Worm (Caenorhabditis elegans) whole organism, midembryonic: ENCODE measurements around the gene C29F5.1.

ENCODE experiments used
- T22C8.4 ChIP-seq: fragments of 200-800 bp; sonication (Bioruptor generic); IDR thresholded peaks from 2 replicates; pipeline ENCODE4 v1.3.6; 2022; ENCODE audit warnings: missing genetic modification characterization, missing compliant biosample characterization
- cog-1 ChIP-seq: sonication (generic microtip); optimal IDR thresholded peaks from 2 replicates; lab custom pipeline; 2016; ENCODE audit warnings: missing genetic modification characterization, missing compliant biosample characterization
- flt-1 ChIP-seq: fragments of 200-800 bp; sonication (Bioruptor generic); IDR thresholded peaks from 2 replicates; pipeline ENCODE4 v1.3.6; 2022; ENCODE audit warnings: missing genetic modification characterization, missing compliant biosample characterization
- klf-2 ChIP-seq: fragments of 200-800 bp; sonication (Bioruptor generic); conservative IDR thresholded peaks from 2 replicates; pipeline ENCODE4 v1.3.6; 2022; ENCODE audit warnings: missing genetic modification reagents, missing genetic modification characterization, missing compliant biosample characterization
- med-1 ChIP-seq: sonication (generic microtip); optimal IDR thresholded peaks from 2 replicates; lab custom pipeline; 2017; ENCODE audit warnings: missing genetic modification characterization, mild to moderate bottlenecking, missing compliant biosample characterization, antibody characterized with exemption, missing genetic modification reagents; ENCODE audit not compliant: insufficient read depth
- ref-1 ChIP-seq: fragments of 200-800 bp; sonication (Bioruptor generic); conservative IDR thresholded peaks from 2 replicates; pipeline ENCODE4 v1.3.6; 2022; ENCODE audit warnings: missing genetic modification reagents, missing genetic modification characterization, missing compliant biosample characterization
- tab-1 ChIP-seq: fragments of 200-800 bp; sonication (Bioruptor generic); IDR thresholded peaks from 2 replicates; pipeline ENCODE4 v1.3.6; 2022; ENCODE audit warnings: missing genetic modification characterization, missing compliant biosample characterization
- ztf-23 ChIP-seq: fragments of 200-800 bp; sonication (Bioruptor generic); IDR thresholded peaks from 2 replicates; pipeline ENCODE4 v1.3.6; 2022; ENCODE audit warnings: missing genetic modification reagents, missing genetic modification characterization, missing compliant biosample characterization
- ztf-29 ChIP-seq: fragments of 200-800 bp; sonication (Bioruptor generic); IDR thresholded peaks from 2 replicates; pipeline ENCODE4 v1.3.6; 2022; ENCODE audit warnings: missing genetic modification reagents, missing genetic modification characterization, missing compliant biosample characterization

The C29F5.1 gene

ce11 chrII:6303209-6303740 is at the start of gene C29F5.1:
TSS of gene C29F5.1 (plus strand) at chrII:6303525.
- TF ChIP-seq cog-1 (no peak), med-1 (no peak), T22C8.4 (no peak), ztf-29 (no peak), tab-1 (no peak), klf-2 (GFP tag; lab: Robert Waterston, UW) (no peak), flt-1 (no peak), ztf-23 (GFP tag; lab: Robert Waterston, UW) (no peak), ref-1 (GFP tag; lab: Robert Waterston, UW) (no peak)

- no peak for TF ChIP-seq klf-2 (GFP tag; lab: Robert Waterston, UW)
- TF ChIP-seq ref-1 (GFP tag; lab: Robert Waterston, UW) = no peak
- no peak for TF ChIP-seq cog-1
- TF ChIP-seq ztf-29 = no peak
- no peak for TF ChIP-seq med-1
- no peak for TF ChIP-seq tab-1
- no peak for TF ChIP-seq flt-1
- TF ChIP-seq T22C8.4 = no peak
- TF ChIP-seq ztf-23 (GFP tag; lab: Robert Waterston, UW) = no peak
Observed at ce11 chrII:6256024-6256423, 47.3 kb upstream of the C29F5.1 start, which contains the start of gene F13H8.5. TSS of gene F13H8.5 (minus strand) at chrII:6256124.

ce11 chrII:6257220-6257877 is 46.0 kb upstream of the C29F5.1 start:
- TF ChIP-seq ztf-29 = no peak
- TF ChIP-seq ref-1 (GFP tag; lab: Robert Waterston, UW) = no peak
- TF ChIP-seq klf-2 (GFP tag; lab: Robert Waterston, UW) = no peak
- TF ChIP-seq ztf-23 (GFP tag; lab: Robert Waterston, UW) = no peak
- no peak for TF ChIP-seq tab-1
- no peak for TF ChIP-seq T22C8.4
- no peak for TF ChIP-seq flt-1
- TF ChIP-seq med-1 = no peak
- no peak for TF ChIP-seq cog-1

DNA sequence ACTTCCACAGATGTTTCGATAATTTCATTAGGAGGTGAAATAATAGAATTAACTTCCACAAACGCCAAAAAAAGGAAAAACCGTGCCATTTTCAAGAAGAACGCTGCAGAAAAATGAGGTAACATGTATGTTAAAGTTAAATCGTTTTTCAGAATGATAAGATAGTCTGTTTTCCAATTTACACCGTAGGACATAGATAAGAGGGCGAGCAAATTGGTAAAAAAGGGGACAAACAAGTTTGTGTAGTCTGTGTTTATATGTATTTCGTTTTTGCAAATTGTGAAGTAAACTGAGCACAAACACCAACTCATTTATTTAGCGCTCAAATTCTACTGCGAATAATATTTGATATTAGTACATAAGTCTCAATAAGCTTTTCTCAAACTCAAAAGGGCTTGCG is 43.5 kb upstream of the C29F5.1 start, which contains the start of gene F13H8.11:
Gene F13H8.11, minus strand, starts transcription at position 155 of the 400 bp plus-strand sequence.
- TF ChIP-seq flt-1 (no peak), cog-1 (no peak)

DNA sequence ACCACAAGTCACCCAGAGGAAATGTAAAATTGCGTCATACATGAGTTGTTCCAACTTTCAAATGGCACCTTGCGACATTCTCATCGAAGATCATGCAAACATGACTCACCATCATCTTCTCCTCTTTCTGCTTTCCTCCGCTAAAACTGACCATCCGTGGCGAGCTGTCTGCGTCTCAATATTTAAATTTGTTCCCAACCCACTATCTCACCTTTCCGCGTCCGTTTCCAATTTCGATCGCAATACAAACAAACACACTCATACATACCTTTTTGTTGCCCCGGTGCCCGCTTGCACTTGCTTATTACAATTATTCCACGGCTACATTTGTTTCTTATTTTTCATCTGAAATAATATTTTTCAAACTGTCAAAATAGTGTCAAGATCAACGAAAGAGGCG is 42.6 kb upstream of the C29F5.1 start, which contains the start of gene nmgp-1:
Gene nmgp-1, plus strand, starts transcription at position 174 of the 400 bp plus-strand sequence.
- TF ChIP-seq T22C8.4 (no peak), med-1 (no peak), ztf-23 (GFP tag; lab: Robert Waterston, UW) (no peak), ref-1 (GFP tag; lab: Robert Waterston, UW) (no peak), klf-2 (GFP tag; lab: Robert Waterston, UW) (no peak), flt-1 (no peak), tab-1 (no peak), cog-1 (no peak), ztf-29 (no peak)

DNA sequence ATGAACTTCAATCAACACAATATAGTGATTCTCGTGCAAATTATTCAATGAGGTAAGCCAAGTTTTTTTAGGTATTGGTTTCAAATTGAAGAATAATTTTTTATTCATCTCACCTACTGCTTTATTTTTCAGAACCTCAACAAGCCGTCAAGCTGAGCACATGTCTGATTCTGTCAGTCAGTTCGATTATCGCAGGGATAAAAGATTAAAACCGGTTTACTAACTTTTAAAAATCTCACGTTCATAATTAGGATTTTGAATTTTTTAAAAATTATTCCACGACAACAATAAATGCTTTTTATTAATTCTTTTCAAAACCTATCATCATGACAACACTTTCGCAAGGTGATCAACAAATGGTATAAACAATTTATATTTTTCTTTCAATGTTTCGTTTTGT is 41.1 kb upstream of the C29F5.1 start, which contains the start of gene F13H8.12:
Gene F13H8.12, plus strand, starts transcription at position 301 of the 400 bp plus-strand sequence.
- TF ChIP-seq ztf-23 (GFP tag; lab: Robert Waterston, UW) (no peak), klf-2 (GFP tag; lab: Robert Waterston, UW) (no peak), ref-1 (GFP tag; lab: Robert Waterston, UW) (no peak), T22C8.4 (no peak), cog-1 (no peak), ztf-29 (no peak), tab-1 (no peak), med-1 (no peak), flt-1 (no peak)

DNA sequence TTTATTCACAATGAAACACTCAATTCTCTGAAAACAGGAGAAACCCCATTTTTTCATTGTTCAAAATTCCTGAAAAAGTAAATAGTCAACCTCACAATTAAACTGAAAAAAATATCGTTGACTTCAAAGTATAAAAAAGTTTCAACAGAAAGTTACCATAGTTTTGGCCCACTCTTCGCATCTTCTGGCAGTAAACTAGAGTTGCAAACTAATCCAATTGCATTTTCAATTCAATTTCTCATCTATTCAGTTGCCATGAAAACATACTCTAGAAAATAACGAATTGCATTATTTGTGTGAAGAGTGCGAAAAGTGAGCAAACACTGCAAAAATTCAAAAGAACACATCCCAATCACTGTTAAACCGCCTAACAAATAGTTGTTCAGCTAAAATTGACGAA is 39.6 kb upstream of the C29F5.1 start, which contains the start of gene F13H8.3:
Gene F13H8.3, plus strand, starts transcription at position 301 of the 400 bp plus-strand sequence.
- TF ChIP-seq cog-1 = no peak
- no peak for TF ChIP-seq ztf-23 (GFP tag; lab: Robert Waterston, UW)
- no peak for TF ChIP-seq klf-2 (GFP tag; lab: Robert Waterston, UW)
- TF ChIP-seq T22C8.4 = no peak
- TF ChIP-seq med-1 = no peak
- no peak for TF ChIP-seq ref-1 (GFP tag; lab: Robert Waterston, UW)
- no peak for TF ChIP-seq flt-1
- TF ChIP-seq ztf-29 = no peak
- TF ChIP-seq tab-1 = no peak

- no peak for TF ChIP-seq ztf-23 (GFP tag; lab: Robert Waterston, UW)
- TF ChIP-seq klf-2 (GFP tag; lab: Robert Waterston, UW) = no peak
- TF ChIP-seq T22C8.4 = no peak
Observed at ce11 chrII:6267983-6268382, 35.3 kb upstream of the C29F5.1 start, which contains the start of gene F13H8.8. TSS of gene F13H8.8 (minus strand) at chrII:6268083.

ce11 chrII:6269805-6270414 is 33.4 kb upstream of the C29F5.1 start, which contains the start of gene F13H8.2:
TSS of gene F13H8.2 (plus strand) at chrII:6270364.
- TF ChIP-seq tab-1 (peak; percentile 35; the same call in 1 of the 2 replicates), ztf-23 (GFP tag; lab: Robert Waterston, UW) (peak; percentile 86; the same call in 1 of the 2 replicates), ztf-29 (no peak), T22C8.4 (peak; percentile 25; the same call in 1 of the 2 replicates), flt-1 (peak; percentile 81), med-1 (no peak), ref-1 (GFP tag; lab: Robert Waterston, UW) (no peak), klf-2 (GFP tag; lab: Robert Waterston, UW) (0 out of 2 replicates have a peak, but pooled peaks have one; percentile 37), cog-1 (peak; percentile 43)

DNA sequence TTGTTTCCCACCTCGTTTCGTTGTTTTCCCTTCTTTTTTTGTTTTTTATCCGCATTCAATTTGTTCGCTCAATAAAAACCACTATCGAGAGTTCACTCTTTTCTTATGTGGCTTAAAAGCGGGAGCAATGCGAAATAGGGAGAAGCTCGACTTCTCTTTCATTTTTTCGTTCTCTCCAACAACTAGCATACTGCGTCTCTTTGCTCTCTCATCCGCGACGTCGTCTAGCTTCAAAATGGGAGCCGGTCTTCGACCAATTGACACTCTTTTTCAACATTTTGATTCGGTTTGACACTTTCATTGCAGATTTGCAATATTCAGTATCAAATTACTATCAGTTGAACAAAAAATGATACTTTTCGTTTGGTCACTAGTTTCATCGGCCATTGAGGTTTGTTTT is 29.4 kb upstream of the C29F5.1 start, which contains the start of gene bpl-1:
Gene bpl-1, plus strand, starts transcription at position 301 of the 400 bp plus-strand sequence.
- TF ChIP-seq cog-1 = no peak
- TF ChIP-seq ztf-29 = no peak
- no peak for TF ChIP-seq ztf-23 (GFP tag; lab: Robert Waterston, UW)
- TF ChIP-seq tab-1 = no peak
- TF ChIP-seq flt-1 = no peak
- TF ChIP-seq T22C8.4 = no peak
- TF ChIP-seq ref-1 (GFP tag; lab: Robert Waterston, UW) = no peak
- no peak for TF ChIP-seq klf-2 (GFP tag; lab: Robert Waterston, UW)
- no peak for TF ChIP-seq med-1
